Fruit fly (Drosophila melanogaster) whole organism, embryonic: ENCODE measurements around the gene CG32066.

Experiments
- Dip2 ChIP-seq: fragments of 200-800 bp; sonication (Bioruptor generic); IDR thresholded peaks from 2 replicates; pipeline ENCODE4 v1.3.6; 2022; ENCODE audit warnings: missing biosample characterization, missing genetic modification characterization
- dysf ChIP-seq: fragments of 200-800 bp; sonication (Bioruptor generic); IDR thresholded peaks from 3 replicates; pipeline ENCODE4 v1.3.6; 2022; ENCODE audit warnings: missing biosample characterization, missing genetic modification characterization
- nom ChIP-seq: fragments of 200-800 bp; sonication (Bioruptor generic); optimal IDR thresholded peaks from 2 replicates; lab custom pipeline; 2017; ENCODE audit warnings: missing biosample characterization, missing genetic modification characterization, mild to moderate bottlenecking, moderate library complexity, missing genetic modification reagents

DNA sequence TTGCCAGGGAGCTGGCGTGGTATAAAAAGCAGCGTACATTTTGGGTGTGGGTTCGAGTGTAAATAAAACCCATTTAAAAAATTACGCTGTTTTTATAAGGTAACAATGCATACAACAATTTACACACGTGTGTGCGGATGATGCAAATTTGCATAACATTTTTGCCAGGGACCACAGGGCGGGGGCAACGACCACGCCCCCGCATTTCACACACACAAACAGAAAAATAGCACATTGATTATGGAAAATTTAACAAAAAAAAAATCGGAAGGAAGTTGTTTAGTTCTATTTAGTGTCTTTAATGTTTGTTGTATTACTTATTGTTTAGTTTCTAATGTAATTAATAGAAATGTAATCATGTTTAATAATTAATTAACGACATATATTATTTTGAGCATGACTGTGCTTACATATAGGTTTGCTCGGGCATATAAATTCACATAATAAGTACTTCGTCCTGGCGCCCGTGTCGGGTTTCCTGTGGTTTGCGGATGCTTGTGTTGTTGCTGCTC is 43.7 kb upstream of the CG32066 start:
- TF ChIP-seq Dip2 (GFP tag; lab: Robert Waterston, UW) (no peak), dysf (GFP tag; lab: Robert Waterston, UW) (no peak), nom (GFP tag; lab: Kevin White, UChicago) (no peak)
